Worm (Caenorhabditis elegans) whole organism, young adult: ENCODE measurements around the gene F37B4.10.

Source experiments
- B0019.2 ChIP-seq: fragments of 200-800 bp; sonication (Bioruptor generic); conservative IDR thresholded peaks from 2 replicates; pipeline ENCODE4 v1.3.6; 2022; ENCODE audit warnings: missing genetic modification reagents, missing genetic modification characterization, missing compliant biosample characterization
- B0035.1 ChIP-seq: sonication (generic microtip); optimal IDR thresholded peaks from 2 replicates; lab custom pipeline; 2016; ENCODE audit warnings: missing genetic modification characterization, mild to moderate bottlenecking, missing compliant biosample characterization, missing genotype, missing genetic modification reagents
- B0261.1 ChIP-seq: sonication (generic microtip); optimal IDR thresholded peaks from 2 replicates; lab custom pipeline; 2016; ENCODE audit warnings: mild to moderate bottlenecking, missing genetic modification characterization, moderate library complexity, missing compliant biosample characterization
- B0336.3 ChIP-seq: fragments of 200-800 bp; sonication (Bioruptor generic); IDR thresholded peaks from 2 replicates; pipeline ENCODE4 v1.3.6; 2022; ENCODE audit warnings: missing genetic modification characterization, missing compliant biosample characterization
- C17E4.6 ChIP-seq: fragments of 200-800 bp; sonication (Bioruptor generic); IDR thresholded peaks from 2 replicates; pipeline ENCODE4 v1.3.6; 2022; ENCODE audit warnings: missing genetic modification reagents, missing genetic modification characterization, missing compliant biosample characterization
- F10E7.11 ChIP-seq: sonication (generic microtip); optimal IDR thresholded peaks from 2 replicates; lab custom pipeline; 2017; ENCODE audit warnings: mild to moderate bottlenecking, missing genetic modification characterization, moderate library complexity, missing compliant biosample characterization
- F22D6.2 ChIP-seq: sonication (generic microtip); optimal IDR thresholded peaks from 2 replicates; lab custom pipeline; 2016; ENCODE audit warnings: mild to moderate bottlenecking, missing genetic modification characterization, missing compliant biosample characterization
- F37B4.10 ChIP-seq: fragments of 200-800 bp; sonication (Bioruptor generic); IDR thresholded peaks from 2 replicates; pipeline ENCODE4 v1.3.6; 2022; ENCODE audit warnings: missing genetic modification characterization, missing compliant biosample characterization
- K12H6.12 ChIP-seq: fragments of 200-800 bp; sonication (Bioruptor generic); optimal IDR thresholded peaks from 2 replicates; lab custom pipeline; 2018; ENCODE audit warnings: mild to moderate bottlenecking, missing genetic modification characterization, missing compliant biosample characterization
- Y53G8AR.9 ChIP-seq: fragments of 200-800 bp; sonication (Bioruptor generic); conservative IDR thresholded peaks from 2 replicates; pipeline ENCODE4 v1.3.6; 2022; ENCODE audit warnings: missing genetic modification reagents, missing genetic modification characterization, missing compliant biosample characterization
- Y56A3A.18 ChIP-seq: fragments of 200-800 bp; sonication (Bioruptor generic); IDR thresholded peaks from 2 replicates; pipeline ENCODE4 v1.3.6; 2022; ENCODE audit warnings: missing genetic modification reagents, missing genetic modification characterization, missing compliant biosample characterization
- ZK185.1 ChIP-seq: sonication (generic microtip); optimal IDR thresholded peaks from 2 replicates; lab custom pipeline; 2016; ENCODE audit warnings: mild to moderate bottlenecking, missing genetic modification characterization, missing compliant biosample characterization; ENCODE audit not compliant: poor library complexity, severe bottlenecking
- ama-1 ChIP-seq, 3 experiments: fragments of 150-350 bp in 1 of 3; sonication (generic microtip) in 2 of 3; optimal IDR thresholded peaks; 2 replicates each; lab custom pipeline; 2014 to 2018; ENCODE audit warnings: missing biosample characterization in 2 of 3, missing genetic modification characterization in 2 of 3, missing genetic modification reagents in 2 of 3
- atf-7 ChIP-seq: sonication (generic microtip); optimal IDR thresholded peaks from 2 replicates; lab custom pipeline; 2017; ENCODE audit warnings: mild to moderate bottlenecking, missing genetic modification characterization, missing compliant biosample characterization
- attf-3 ChIP-seq: fragments of 200-800 bp; sonication (Bioruptor generic); conservative IDR thresholded peaks from 2 replicates; pipeline ENCODE4 v1.3.6; 2022; ENCODE audit warnings: missing genetic modification reagents, missing genetic modification characterization, missing compliant biosample characterization
- ccch-3 ChIP-seq: fragments of 200-800 bp; sonication (Bioruptor generic); optimal IDR thresholded peaks from 2 replicates; lab custom pipeline; 2018; ENCODE audit warnings: mild to moderate bottlenecking, missing genetic modification characterization, missing compliant biosample characterization
- ceh-40 ChIP-seq: fragments of 200-800 bp; sonication (Bioruptor generic); IDR thresholded peaks from 2 replicates; pipeline ENCODE4 v1.3.6; 2022; ENCODE audit warnings: missing genetic modification characterization, missing compliant biosample characterization
- ceh-91 ChIP-seq: fragments of 200-800 bp; sonication (Bioruptor generic); IDR thresholded peaks from 2 replicates; pipeline ENCODE4 v1.3.6; 2022; ENCODE audit warnings: missing genetic modification reagents, missing genetic modification characterization, missing compliant biosample characterization
- chd-7 ChIP-seq: sonication (generic microtip); optimal IDR thresholded peaks from 2 replicates; lab custom pipeline; 2016; ENCODE audit warnings: mild to moderate bottlenecking, missing genetic modification characterization, moderate library complexity, missing compliant biosample characterization
- dox-1 ChIP-seq: fragments of 200-800 bp; sonication (Bioruptor generic); IDR thresholded peaks from 2 replicates; pipeline ENCODE4 v1.3.6; 2022; ENCODE audit warnings: missing genetic modification reagents, missing genetic modification characterization, missing compliant biosample characterization
- egrh-3 ChIP-seq: fragments of 200-800 bp; sonication (Bioruptor generic); IDR thresholded peaks from 2 replicates; pipeline ENCODE4 v1.3.6; 2022; ENCODE audit warnings: missing genetic modification reagents, missing genetic modification characterization, missing compliant biosample characterization
- fkh-3 ChIP-seq: sonication (generic microtip); optimal IDR thresholded peaks from 2 replicates; lab custom pipeline; 2016; ENCODE audit warnings: mild to moderate bottlenecking, missing genetic modification characterization, missing compliant biosample characterization
- hlh-12 ChIP-seq: sonication (generic microtip); optimal IDR thresholded peaks from 2 replicates; lab custom pipeline; 2016; ENCODE audit warnings: missing genetic modification characterization, missing compliant biosample characterization
- hmg-20 ChIP-seq: fragments of 200-800 bp; sonication (Bioruptor generic); IDR thresholded peaks from 2 replicates; pipeline ENCODE4 v1.3.6; 2022; ENCODE audit warnings: missing genetic modification reagents, missing genetic modification characterization, missing compliant biosample characterization
- hrde-1 ChIP-seq: sonication (generic microtip); optimal IDR thresholded peaks from 2 replicates; lab custom pipeline; 2016; ENCODE audit warnings: missing genetic modification characterization, mild to moderate bottlenecking, missing compliant biosample characterization, moderate library complexity, missing genotype, missing genetic modification reagents, borderline replicate concordance
- hsf-1 ChIP-seq: fragments of 200-800 bp; sonication (Bioruptor generic); IDR thresholded peaks from 2 replicates; pipeline ENCODE4 v1.3.6; 2022; ENCODE audit warnings: missing genetic modification reagents, missing genetic modification characterization, missing compliant biosample characterization
- lin-54 ChIP-seq: fragments of 200-800 bp; sonication (Bioruptor generic); optimal IDR thresholded peaks from 2 replicates; lab custom pipeline; 2018; ENCODE audit warnings: mild to moderate bottlenecking, missing genetic modification characterization, missing compliant biosample characterization
- lsy-27 ChIP-seq: sonication (generic microtip); optimal IDR thresholded peaks from 2 replicates; lab custom pipeline; 2017; ENCODE audit warnings: missing genetic modification characterization, mild to moderate bottlenecking, missing compliant biosample characterization, antibody characterized with exemption, missing genotype, borderline replicate concordance; ENCODE audit not compliant: insufficient read depth
- madf-10 ChIP-seq: sonication (generic microtip); optimal IDR thresholded peaks from 2 replicates; lab custom pipeline; 2016; ENCODE audit warnings: mild to moderate bottlenecking, missing genetic modification characterization, missing compliant biosample characterization
- madf-3 ChIP-seq: fragments of 200-800 bp; sonication (Bioruptor generic); IDR thresholded peaks from 2 replicates; pipeline ENCODE4 v1.3.6; 2022; ENCODE audit warnings: missing genetic modification reagents, missing genetic modification characterization, missing compliant biosample characterization
- madf-6 ChIP-seq: fragments of 200-800 bp; sonication (Bioruptor generic); IDR thresholded peaks from 2 replicates; pipeline ENCODE4 v1.3.6; 2022; ENCODE audit warnings: missing genetic modification reagents, missing genetic modification characterization, missing compliant biosample characterization
- nfya-1 ChIP-seq: sonication (generic microtip); optimal IDR thresholded peaks from 2 replicates; lab custom pipeline; 2017; ENCODE audit warnings: antibody characterized with exemption, missing compliant biosample characterization, missing genetic modification characterization, borderline replicate concordance; ENCODE audit not compliant: insufficient read depth
- nfyb-1 ChIP-seq: fragments of 200-800 bp; sonication (Bioruptor generic); IDR thresholded peaks from 2 replicates; pipeline ENCODE4 v1.3.6; 2022; ENCODE audit warnings: missing genetic modification reagents, missing genetic modification characterization, missing compliant biosample characterization
- nhr-120 ChIP-seq: fragments of 200-800 bp; sonication (Bioruptor generic); IDR thresholded peaks from 2 replicates; pipeline ENCODE4 v1.3.6; 2022; ENCODE audit warnings: missing genetic modification characterization, missing compliant biosample characterization
- nhr-179 ChIP-seq: sonication (generic microtip); optimal IDR thresholded peaks from 2 replicates; lab custom pipeline; 2016; ENCODE audit warnings: mild to moderate bottlenecking, missing genetic modification characterization, missing compliant biosample characterization
- nhr-80 ChIP-seq: sonication (generic microtip); optimal IDR thresholded peaks from 2 replicates; lab custom pipeline; 2016; ENCODE audit warnings: missing genetic modification characterization, missing compliant biosample characterization
- nhr-90 ChIP-seq: sonication (generic microtip); optimal IDR thresholded peaks from 2 replicates; lab custom pipeline; 2016; ENCODE audit warnings: missing genotype, mild to moderate bottlenecking, missing genetic modification characterization, missing compliant biosample characterization
- repo-1 ChIP-seq: sonication (generic microtip); optimal IDR thresholded peaks from 2 replicates; lab custom pipeline; 2017; ENCODE audit warnings: mild to moderate bottlenecking, missing genetic modification characterization, missing compliant biosample characterization
- snpc-1.3 ChIP-seq: sonication (generic microtip); optimal IDR thresholded peaks from 2 replicates; lab custom pipeline; 2017; ENCODE audit warnings: missing genetic modification characterization, mild to moderate bottlenecking, missing compliant biosample characterization, antibody characterized with exemption, moderate library complexity, missing genotype, missing genetic modification reagents; ENCODE audit not compliant: insufficient read depth
- snpc-4 ChIP-seq, 5 experiments: fragments of 150-350 bp in 1 of 5; sonication (generic microtip) in 4 of 5; optimal IDR thresholded peaks; 2 replicates each; lab custom pipeline; 2014 to 2018; ENCODE audit warnings: missing genetic modification characterization in 5 of 5, missing biosample characterization in 3 of 5, antibody characterized with exemption in 2 of 5, mild to moderate bottlenecking in 2 of 5, missing compliant biosample characterization in 2 of 5, missing genotype in 2 of 5, moderate library complexity in 2 of 5, missing genetic modification reagents in 1 of 5
- sptf-2 ChIP-seq: fragments of 200-800 bp; sonication (Bioruptor generic); optimal IDR thresholded peaks from 2 replicates; lab custom pipeline; 2018; ENCODE audit warnings: mild to moderate bottlenecking, missing genetic modification characterization, missing compliant biosample characterization
- zfh-2 ChIP-seq: fragments of 200-800 bp; sonication (Bioruptor generic); conservative IDR thresholded peaks from 2 replicates; pipeline ENCODE4 v1.3.6; 2022; ENCODE audit warnings: missing genetic modification reagents, missing genetic modification characterization, missing compliant biosample characterization
- ztf-22 ChIP-seq: fragments of 200-800 bp; sonication (Bioruptor generic); optimal IDR thresholded peaks from 2 replicates; lab custom pipeline; 2018; ENCODE audit warnings: mild to moderate bottlenecking, missing genetic modification characterization, moderate library complexity, missing compliant biosample characterization
- ztf-25 ChIP-seq: fragments of 200-800 bp; sonication (Bioruptor generic); IDR thresholded peaks from 2 replicates; pipeline ENCODE4 v1.3.6; 2022; ENCODE audit warnings: missing genetic modification reagents, missing genetic modification characterization, missing compliant biosample characterization

Gene F37B4.10

ce11 chrV:2872947-2873346 is 4.5 kb downstream of the F37B4.10 start:
- TF ChIP-seq ZK185.1 (tag; lab: Kevin White, UChicago) (no peak), snpc-1.3 (tag; lab: Kevin White, UChicago) (no peak), K12H6.12 (no peak), nfya-1 (tag; lab: Kevin White, UChicago) (no peak), F37B4.10 (GFP tag; lab: Robert Waterston, UW) (peak; percentile 98), lsy-27 (tag; lab: Kevin White, UChicago) (no peak), ceh-91 (GFP tag; lab: Robert Waterston, UW) (no peak), nfyb-1 (GFP tag; lab: Robert Waterston, UW) (no peak), hlh-12 (no peak), fkh-3 (tag; lab: Kevin White, UChicago) (no peak), B0261.1 (tag; lab: Kevin White, UChicago) (no peak), chd-7 (tag; lab: Kevin White, UChicago) (no peak), Y53G8AR.9 (GFP tag; lab: Robert Waterston, UW) (no peak), madf-3 (GFP tag; lab: Robert Waterston, UW) (0 out of 2 replicates have a peak, but pooled peaks have one; percentile 20), C17E4.6 (no peak)

- peak; percentile 14 for TF ChIP-seq lin-54
- no peak for TF ChIP-seq hrde-1
- TF ChIP-seq chd-7 (tag; lab: Kevin White, UChicago) = peak; percentile 54
- peak; percentile 62 for TF ChIP-seq nhr-90 (tag; lab: Kevin White, UChicago)
- TF ChIP-seq madf-10 = peak; percentile 29
- peak; percentile 98 for TF ChIP-seq F37B4.10 (GFP tag; lab: Robert Waterston, UW)
- TF ChIP-seq B0336.3 (GFP tag; lab: Robert Waterston, UW) = peak; percentile 37; the same call in 1 of the 2 replicates
- peak; percentile 45 for TF ChIP-seq repo-1 (tag; lab: Kevin White, UChicago)
- no peak for TF ChIP-seq egrh-3 (GFP tag; lab: Robert Waterston, UW)
- TF ChIP-seq nhr-80 (tag; lab: Kevin White, UChicago) = peak; percentile 69
- TF ChIP-seq sptf-2 (GFP tag; lab: Kevin White, UChicago) = no peak
- no peak for TF ChIP-seq snpc-4 (GFP tag; optimal IDR thresholded peaks at IDR 0.05; lab: Kevin White, UChicago)
- TF ChIP-seq snpc-4 (tag; optimal IDR thresholded peaks at IDR 0.05; lab: Kevin White, UChicago) = peak in 2 of 4 experiments; percentile 7 to 86
- TF ChIP-seq nhr-120 (GFP tag; lab: Robert Waterston, UW) = no peak
- peak; percentile 77 for TF ChIP-seq nfyb-1 (GFP tag; lab: Robert Waterston, UW)
- TF ChIP-seq nhr-179 (tag; lab: Kevin White, UChicago) = no peak
- TF ChIP-seq attf-3 (GFP tag; lab: Robert Waterston, UW) = no peak
- TF ChIP-seq hmg-20 (GFP tag; lab: Robert Waterston, UW) = no peak
- peak; percentile 40; the same call in 1 of the 2 replicates for TF ChIP-seq hsf-1 (GFP tag; lab: Robert Waterston, UW)
- TF ChIP-seq F10E7.11 (tag; lab: Kevin White, UChicago) = no peak
- TF ChIP-seq madf-6 (GFP tag; lab: Robert Waterston, UW) = no peak
- peak; percentile 23; the same call in 1 of the 2 replicates for TF ChIP-seq dox-1 (GFP tag; lab: Robert Waterston, UW)
- no peak for TF ChIP-seq zfh-2 (GFP tag; lab: Robert Waterston, UW)
- peak; percentile 62 for TF ChIP-seq Y53G8AR.9 (GFP tag; lab: Robert Waterston, UW)
- TF ChIP-seq F22D6.2 (tag; lab: Kevin White, UChicago) = no peak
- no peak for TF ChIP-seq B0035.1 (tag; lab: Kevin White, UChicago)
- peak; percentile 11 for TF ChIP-seq atf-7 (tag; lab: Kevin White, UChicago)
- no peak for TF ChIP-seq ama-1 (optimal IDR thresholded peaks at IDR 0.05; lab: Kevin White, UChicago)
- no peak for TF ChIP-seq ama-1 (GFP tag; optimal IDR thresholded peaks at IDR 0.05; lab: Kevin White, UChicago)
- TF ChIP-seq ceh-40 = no peak
- peak; percentile 16; the same call in 1 of the 2 replicates for TF ChIP-seq Y56A3A.18 (GFP tag; lab: Robert Waterston, UW)
- no peak for TF ChIP-seq ccch-3
- no peak for TF ChIP-seq ztf-25
- TF ChIP-seq ztf-22 (GFP tag; lab: Kevin White, UChicago) = peak; percentile 50
- no peak for TF ChIP-seq B0019.2 (GFP tag; lab: Robert Waterston, UW)
- TF ChIP-seq, all 124 proteins: peak for 16
Observed at ce11 chrV:2871754-2872504, 5.5 kb downstream of the F37B4.10 start.
